Fruit fly (Drosophila melanogaster): ENCODE measurements around the gene nis.
A peak's percentile ranks its signal among the peaks of the same experiment; 100 is the strongest.

Gene nis

DNA sequence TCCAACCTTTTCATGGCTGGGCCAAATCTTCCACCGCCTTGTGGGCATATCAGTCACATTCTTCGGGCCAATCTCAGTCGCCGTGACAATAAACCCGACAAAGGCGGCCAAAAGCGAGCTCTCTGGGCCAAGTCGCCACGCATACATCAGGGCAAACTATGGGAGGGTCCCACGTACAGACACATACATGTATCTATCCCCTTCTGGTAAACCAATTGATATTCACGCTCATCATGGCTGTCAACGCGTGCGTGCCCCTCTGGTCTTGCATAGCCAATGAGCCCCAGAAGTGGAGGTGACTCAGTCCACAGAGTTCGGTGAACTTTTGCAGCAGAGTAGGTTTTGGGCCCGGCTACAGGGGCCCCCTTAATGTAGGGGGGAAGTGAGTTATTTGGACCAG lies 9.7 kb upstream of the nis start (continued):
- TF ChIP-seq Hr78 (GFP tag; optimal IDR thresholded peaks at IDR 0.05) (peak in 1 of 2 experiments; percentile 30), inv (GFP tag; IDR thresholded peaks at IDR 0.05; ENCODE audit: partially characterized antibody) (no peak), GATAe (GFP tag; conservative IDR thresholded peaks at IDR 0.05) (no peak), CG2116 (GFP tag; optimal IDR thresholded peaks at IDR 0.05) (no peak), CG13624 (GFP tag; optimal IDR thresholded peaks at IDR 0.05) (no peak), CG8765 (GFP tag; IDR thresholded peaks at IDR 0.05) (no peak), CG9817 (tag; optimal IDR thresholded peaks at IDR 0.05) (no peak), CG8478 (optimal IDR thresholded peaks at IDR 0.05) (no peak), Abd-B (GFP tag; optimal IDR thresholded peaks at IDR 0.05) (no peak), phol (tag; optimal IDR thresholded peaks at IDR 0.05) (no peak)

- TF ChIP-seq CG17802 (tag; optimal IDR thresholded peaks at IDR 0.05) (peak; percentile 52), Lhr (GFP tag; optimal IDR thresholded peaks at IDR 0.05) (no peak), CG10654 (GFP tag; optimal IDR thresholded peaks at IDR 0.05) (peak; percentile 68), Oaz (GFP tag; IDR thresholded peaks at IDR 0.05) (peak; percentile 52; the same call in 1 of the 2 replicates), CG4854 (GFP tag; optimal IDR thresholded peaks at IDR 0.05) (peak; percentile 64), CG11093 (GFP tag; IDR thresholded peaks at IDR 0.05) (peak; percentile 51; the same call in 1 of the 3 replicates), oc (tag; optimal IDR thresholded peaks at IDR 0.05) (peak; percentile 74), CG8388 (GFP tag; optimal IDR thresholded peaks at IDR 0.05) (peak; percentile 72), CG7357 (GFP tag; IDR thresholded peaks at IDR 0.05) (0 out of 3 replicates have a peak, but pooled peaks have one; percentile 39), CG18599 (GFP tag; optimal IDR thresholded peaks at IDR 0.05) (peak; percentile 90), chinmo (GFP tag; IDR thresholded peaks at IDR 0.05; ENCODE audit: partially characterized antibody) (no peak), B-H1 (GFP tag; IDR thresholded peaks at IDR 0.05) (peak; percentile 53; the same call in 2 of the 3 replicates), CG34224 (GFP tag; IDR thresholded peaks at IDR 0.05; ENCODE audit: partially characterized antibody) (no peak), Dfd (GFP tag; optimal IDR thresholded peaks at IDR 0.05) (no peak), Side (GFP tag; optimal IDR thresholded peaks at IDR 0.05) (peak; percentile 72), Xbp1 (GFP tag; optimal IDR thresholded peaks at IDR 0.05) (peak; percentile 79), CG42726 (GFP tag; IDR thresholded peaks at IDR 0.05; ENCODE audit: partially characterized antibody) (no peak), CG17612 (GFP tag; IDR thresholded peaks at IDR 0.05) (no peak), CG15269 (tag; optimal IDR thresholded peaks at IDR 0.05) (peak; percentile 81), CG6689 (GFP tag; IDR thresholded peaks at IDR 0.05) (peak; percentile 66), Nf-YC (tag; optimal IDR thresholded peaks at IDR 0.05) (no peak), zen2 (GFP tag; IDR thresholded peaks at IDR 0.05; ENCODE audit: partially characterized antibody) (no peak), CG10274 (GFP tag; optimal IDR thresholded peaks at IDR 0.05) (peak; percentile 39), Doc2 (GFP tag; IDR thresholded peaks at IDR 0.05) (no peak), ara (GFP tag; IDR thresholded peaks at IDR 0.05) (peak; percentile 70; the same call in 1 of the 2 replicates), CG12219 (GFP tag; optimal IDR thresholded peaks at IDR 0.05) (peak; percentile 64), CG7987 (GFP tag; optimal IDR thresholded peaks at IDR 0.05) (peak; percentile 22), CG3407 (GFP tag; optimal IDR thresholded peaks at IDR 0.05) (peak; percentile 54), Neu2 (GFP tag; optimal IDR thresholded peaks at IDR 0.05; ENCODE audit: borderline replicate concordance) (no peak), Hmx (GFP tag; optimal IDR thresholded peaks at IDR 0.05) (peak; percentile 5), CG16813 (GFP tag; IDR thresholded peaks at IDR 0.05; ENCODE audit: partially characterized antibody) (no peak), CG1647 (GFP tag; optimal IDR thresholded peaks at IDR 0.05) (peak; percentile 88), ham (GFP tag; IDR thresholded peaks at IDR 0.05) (no peak), CG14441 (GFP tag; IDR thresholded peaks at IDR 0.05) (peak; percentile 75), CG14667 (GFP tag; IDR thresholded peaks at IDR 0.05) (peak; percentile 58), NC2β (GFP tag; optimal IDR thresholded peaks at IDR 0.05) (peak; percentile 48), Sry-β (GFP tag; optimal IDR thresholded peaks at IDR 0.05) (no peak), cwo (GFP tag; optimal IDR thresholded peaks at IDR 0.05) (peak; percentile 79), CG9727 (GFP tag; optimal IDR thresholded peaks at IDR 0.05) (peak; percentile 75), inv (GFP tag; IDR thresholded peaks at IDR 0.05; ENCODE audit: partially characterized antibody) (no peak)
These were observed 3.2 kb upstream of the nis start for dm6 chr2L:1590167-1590566.
